Fruit fly (Drosophila melanogaster) whole organism, embryonic: ENCODE data around the gene Dus1.
A peak's percentile ranks its signal among the peaks of the same experiment; 100 is the strongest.

Experiments
- CG16863 ChIP-seq: fragments of 200-800 bp; sonication (Bioruptor generic); optimal IDR thresholded peaks from 3 replicates; lab custom pipeline; 2016; ENCODE audit warnings: missing biosample characterization, missing genetic modification characterization
- CG3838 ChIP-seq: fragments of 200-800 bp; sonication (Bioruptor generic); optimal IDR thresholded peaks from 3 replicates; lab custom pipeline; 2016; ENCODE audit warnings: missing biosample characterization, missing genetic modification characterization
- Chrac-16 ChIP-seq: fragments of 200-800 bp; sonication (Bioruptor generic); optimal IDR thresholded peaks from 3 replicates; lab custom pipeline; 2016; ENCODE audit warnings: missing biosample characterization, missing genetic modification characterization
- CoRest ChIP-seq: fragments of 200-800 bp; sonication (Bioruptor generic); optimal IDR thresholded peaks from 3 replicates; lab custom pipeline; 2018; ENCODE audit warnings: missing biosample characterization, mild to moderate bottlenecking, missing genetic modification characterization, moderate library complexity
- E2f2 ChIP-seq: fragments of 200-800 bp; sonication (Bioruptor generic); IDR thresholded peaks from 2 replicates; pipeline ENCODE4 v1.3.6; 2022; ENCODE audit warnings: missing biosample characterization, missing genetic modification characterization
- Side ChIP-seq: fragments of 200-800 bp; sonication (Bioruptor generic); optimal IDR thresholded peaks from 2 replicates; lab custom pipeline; 2016; ENCODE audit warnings: missing biosample characterization, missing genetic modification characterization
- al ChIP-seq: fragments of 200-800 bp; sonication (Bioruptor generic); IDR thresholded peaks from 2 replicates; pipeline ENCODE4 v1.3.6; 2022; ENCODE audit warnings: missing biosample characterization, missing genetic modification characterization
- bowl ChIP-seq: fragments of 200-800 bp; sonication (Bioruptor generic); IDR thresholded peaks from 2 replicates; pipeline ENCODE4 v1.3.6; 2022; ENCODE audit warnings: missing biosample characterization, missing genetic modification characterization
- fd64A ChIP-seq: fragments of 200-800 bp; sonication (Bioruptor generic); optimal IDR thresholded peaks from 3 replicates; lab custom pipeline; 2018; ENCODE audit warnings: missing biosample characterization, mild to moderate bottlenecking, missing genetic modification characterization
- pan ChIP-seq, 4 experiments: fragments of >200 bp in 3 of 4; fragments of 200-800 bp in 1 of 4; sonication (Bioruptor generic) in 1 of 4; optimal IDR thresholded peaks in 3 of 4; IDR thresholded peaks in 1 of 4; 2 replicates each; pipeline versions ENCODE4 v1.3.6 to Lab custom; 2017 to 2022; ENCODE audit warnings: missing biosample characterization in 2 of 4, missing genetic modification characterization in 2 of 4, mixed read lengths in 1 of 4
- salm ChIP-seq: fragments of 200-800 bp; sonication (Bioruptor generic); optimal IDR thresholded peaks from 2 replicates; lab custom pipeline; 2018; ENCODE audit warnings: missing biosample characterization, mild to moderate bottlenecking, missing genetic modification characterization
- sim ChIP-seq: fragments of 200-800 bp; sonication (Bioruptor generic); IDR thresholded peaks from 2 replicates; pipeline ENCODE4 v1.3.6; 2022; ENCODE audit warnings: missing biosample characterization, missing genetic modification characterization

DNA sequence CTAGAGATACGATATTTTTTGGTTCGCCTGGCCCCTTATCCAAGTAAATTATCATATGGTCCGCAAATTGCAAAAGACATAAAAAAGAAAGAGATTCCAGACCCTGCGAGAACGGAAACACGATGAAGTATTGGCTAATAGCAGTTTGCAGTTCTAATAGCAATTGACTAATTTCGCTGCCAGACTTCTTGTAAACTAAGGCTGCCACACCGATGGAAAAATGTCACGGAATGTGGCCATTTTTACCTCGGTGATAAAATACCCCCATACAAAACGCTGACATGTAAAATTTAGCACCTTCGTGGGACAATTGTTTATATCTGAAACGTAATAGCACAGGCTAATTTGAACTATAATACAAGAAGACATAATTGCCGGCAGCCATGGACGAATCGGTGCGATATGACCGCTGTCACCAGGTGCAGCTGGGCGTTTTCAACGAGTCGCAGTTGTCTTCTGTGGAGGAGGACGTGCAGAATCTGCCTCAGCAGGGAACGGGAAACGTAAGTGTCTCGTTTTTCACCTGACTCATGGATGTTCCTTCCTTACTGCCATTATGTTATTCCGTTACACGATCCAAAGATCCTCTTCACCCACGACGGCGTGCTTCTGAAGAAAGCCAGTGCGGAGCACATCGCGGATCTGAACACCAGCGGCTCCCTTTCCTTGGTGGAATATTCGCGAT, 64.3 kb downstream of the Dus1 start, which contains the start of the genes Tbc1d15-17 and CG11617:
- no peak for TF ChIP-seq fd64A (GFP tag; lab: Kevin White, UChicago)
- no peak for TF ChIP-seq al (GFP tag; lab: Robert Waterston, UW)
- TF ChIP-seq sim (GFP tag; lab: Robert Waterston, UW), result no peak
- no peak for TF ChIP-seq CoRest
- TF ChIP-seq Chrac-16 (GFP tag; lab: Kevin White, UChicago), result no peak
- no peak for TF ChIP-seq CG3838 (GFP tag; lab: Kevin White, UChicago)
- TF ChIP-seq E2f2 (GFP tag; lab: Robert Waterston, UW), result peak; percentile 62
- TF ChIP-seq Side, result no peak
- TF ChIP-seq CG16863 (GFP tag; lab: Kevin White, UChicago), result no peak
- no peak for TF ChIP-seq pan (optimal IDR thresholded peaks at IDR 0.05; lab: Kevin White, UChicago)
- no peak for TF ChIP-seq pan (GFP tag; optimal IDR thresholded peaks at IDR 0.05 in 1 of 2, IDR thresholded peaks at IDR 0.05 in 1 of 2)
- no peak for TF ChIP-seq salm
- TF ChIP-seq bowl (GFP tag; lab: Robert Waterston, UW), result no peak
